Worm (Caenorhabditis elegans) whole organism, early embryonic: ENCODE measurements around the gene B0303.7.
A peak's percentile ranks its signal among the peaks of the same experiment; 100 is the strongest.

ENCODE experiments used
- B0310.2 ChIP-seq: sonication (generic microtip); optimal IDR thresholded peaks from 2 replicates; lab custom pipeline; 2016; ENCODE audit warnings: mild to moderate bottlenecking, missing genetic modification characterization, missing compliant biosample characterization
- F13C5.2 ChIP-seq: sonication (generic microtip); optimal IDR thresholded peaks from 2 replicates; lab custom pipeline; 2017; ENCODE audit warnings: mild to moderate bottlenecking, missing genetic modification characterization, inconsistent platforms, missing compliant biosample characterization
- aly-1 ChIP-seq: sonication (generic microtip); optimal IDR thresholded peaks from 2 replicates; lab custom pipeline; 2016; ENCODE audit warnings: missing genetic modification characterization, missing compliant biosample characterization
- ama-1 ChIP-seq: fragments of 150-350 bp; optimal IDR thresholded peaks from 2 replicates; lab custom pipeline; 2014
- ceh-13 ChIP-seq: fragments of 200-800 bp; sonication (Bioruptor generic); optimal IDR thresholded peaks from 2 replicates; lab custom pipeline; 2018; ENCODE audit warnings: mild to moderate bottlenecking, missing genetic modification characterization, missing compliant biosample characterization
- ceh-36 ChIP-seq: sonication (generic microtip); optimal IDR thresholded peaks from 2 replicates; lab custom pipeline; 2016; ENCODE audit warnings: missing genetic modification characterization, inconsistent platforms, missing compliant biosample characterization
- ets-7 ChIP-seq: sonication (generic microtip); optimal IDR thresholded peaks from 2 replicates; lab custom pipeline; 2016; ENCODE audit warnings: missing genotype, missing genetic modification characterization, missing compliant biosample characterization
- flt-1 ChIP-seq: fragments of 200-800 bp; sonication (Bioruptor generic); IDR thresholded peaks from 2 replicates; pipeline ENCODE4 v1.3.6; 2022; ENCODE audit warnings: missing genetic modification characterization, missing compliant biosample characterization
- hmbx-1 ChIP-seq: sonication (generic microtip); optimal IDR thresholded peaks from 2 replicates; lab custom pipeline; 2016; ENCODE audit warnings: mild to moderate bottlenecking, missing genetic modification characterization, missing compliant biosample characterization
- hmg-4 ChIP-seq: fragments of 200-800 bp; sonication (Bioruptor generic); optimal IDR thresholded peaks from 2 replicates; lab custom pipeline; 2018; ENCODE audit warnings: mild to moderate bottlenecking, missing genetic modification characterization, missing compliant biosample characterization
- hnd-1 ChIP-seq: sonication (generic microtip); optimal IDR thresholded peaks from 2 replicates; lab custom pipeline; 2016; ENCODE audit warnings: missing genetic modification characterization, missing compliant biosample characterization
- pes-1 ChIP-seq: fragments of 200-800 bp; sonication (Bioruptor generic); IDR thresholded peaks from 2 replicates; pipeline ENCODE4 v1.3.6; 2022; ENCODE audit warnings: missing genetic modification reagents, missing genetic modification characterization, missing compliant biosample characterization
- scrt-1 ChIP-seq: fragments of 200-800 bp; sonication (Bioruptor generic); IDR thresholded peaks from 2 replicates; pipeline ENCODE4 v1.3.6; 2022; ENCODE audit warnings: missing genetic modification characterization, missing compliant biosample characterization
- sea-1 ChIP-seq: fragments of 200-800 bp; sonication (Bioruptor generic); conservative IDR thresholded peaks from 2 replicates; pipeline ENCODE4 v1.3.6; 2022; ENCODE audit warnings: missing genetic modification characterization, missing compliant biosample characterization
- tbx-11 ChIP-seq: fragments of 200-800 bp; sonication (Bioruptor generic); IDR thresholded peaks from 2 replicates; pipeline ENCODE4 v1.3.6; 2022; ENCODE audit warnings: missing genetic modification characterization, missing compliant biosample characterization
- tbx-37 ChIP-seq: fragments of 200-800 bp; sonication (Bioruptor generic); conservative IDR thresholded peaks from 2 replicates; pipeline ENCODE4 v1.3.6; 2022; ENCODE audit warnings: missing genetic modification reagents, missing genetic modification characterization, missing compliant biosample characterization
- tra-4 ChIP-seq: sonication (generic microtip); optimal IDR thresholded peaks from 2 replicates; lab custom pipeline; 2017; ENCODE audit warnings: missing genetic modification characterization, missing compliant biosample characterization

The B0303.7 gene

ce11 chrIII:8685590-8686240 lies 7.7 kb upstream of the B0303.7 start:
- no peak for TF ChIP-seq B0310.2
- no peak for TF ChIP-seq aly-1 (tag; lab: Kevin White, UChicago)
- TF ChIP-seq tbx-11 (GFP tag; lab: Robert Waterston, UW) = no peak
- no peak for TF ChIP-seq hmbx-1 (tag; lab: Kevin White, UChicago)
- no peak for TF ChIP-seq ets-7
- no peak for TF ChIP-seq scrt-1 (GFP tag; lab: Robert Waterston, UW)
- TF ChIP-seq hnd-1 (tag; lab: Kevin White, UChicago) = no peak
- TF ChIP-seq tbx-37 (GFP tag; lab: Robert Waterston, UW) = no peak
- TF ChIP-seq ceh-36 (tag; lab: Kevin White, UChicago) = no peak
- no peak for TF ChIP-seq sea-1 (GFP tag; lab: Robert Waterston, UW)
- no peak for TF ChIP-seq ama-1
- TF ChIP-seq pes-1 = no peak

DNA sequence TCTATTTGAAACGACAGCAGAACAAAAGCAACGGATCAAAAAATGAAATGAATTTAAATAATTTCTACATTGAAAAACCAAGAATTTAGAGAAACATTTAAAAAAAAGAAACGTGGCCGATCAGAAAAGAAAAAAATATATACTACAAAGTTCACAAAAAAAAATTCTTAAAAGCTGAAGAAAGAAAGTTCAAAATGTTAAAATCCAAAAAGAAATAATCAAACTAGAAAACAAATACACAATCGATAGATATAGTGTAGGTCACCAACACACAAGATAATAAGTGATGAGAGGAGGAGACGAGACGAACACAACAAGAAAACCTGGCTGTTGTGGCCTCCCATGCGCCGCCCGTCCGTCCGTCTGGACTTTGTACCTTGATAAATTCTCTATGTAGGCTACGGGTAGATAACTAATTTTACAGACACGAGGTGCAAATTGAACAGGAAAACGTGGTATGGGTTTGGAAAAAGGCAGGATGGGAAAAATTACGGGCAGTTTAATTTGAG lies 4.9 kb upstream of the B0303.7 start, which contains the start of gene hadb-1:
TSS of gene hadb-1 (minus strand) at position 51 of the 509 bp plus-strand sequence.
- TF ChIP-seq tbx-11 (GFP tag; lab: Robert Waterston, UW) = no peak

ce11 chrIII:8689143-8689542 lies 4.3 kb upstream of the B0303.7 start:
- TF ChIP-seq hmbx-1 (tag; lab: Kevin White, UChicago) (no peak), tbx-37 (GFP tag; lab: Robert Waterston, UW) (no peak), ama-1 (no peak), B0310.2 (no peak), scrt-1 (GFP tag; lab: Robert Waterston, UW) (no peak), hmg-4 (GFP tag; lab: Kevin White, UChicago) (no peak), flt-1 (GFP tag; lab: Robert Waterston, UW) (no peak), tbx-11 (GFP tag; lab: Robert Waterston, UW) (no peak), ceh-36 (tag; lab: Kevin White, UChicago) (no peak), ets-7 (no peak), F13C5.2 (tag; lab: Kevin White, UChicago) (no peak), hnd-1 (tag; lab: Kevin White, UChicago) (no peak), tra-4 (tag; lab: Kevin White, UChicago) (no peak)

- TF ChIP-seq pes-1 (no peak), ceh-36 (tag; lab: Kevin White, UChicago) (no peak), ceh-13 (GFP tag; lab: Kevin White, UChicago) (no peak), ets-7 (no peak), flt-1 (GFP tag; lab: Robert Waterston, UW) (no peak), tbx-11 (GFP tag; lab: Robert Waterston, UW) (no peak), tbx-37 (GFP tag; lab: Robert Waterston, UW) (no peak), scrt-1 (GFP tag; lab: Robert Waterston, UW) (no peak), hnd-1 (tag; lab: Kevin White, UChicago) (no peak), hmg-4 (GFP tag; lab: Kevin White, UChicago) (no peak), B0310.2 (no peak), sea-1 (GFP tag; lab: Robert Waterston, UW) (no peak), ama-1 (no peak), F13C5.2 (tag; lab: Kevin White, UChicago) (no peak), hmbx-1 (tag; lab: Kevin White, UChicago) (no peak), tra-4 (tag; lab: Kevin White, UChicago) (no peak), aly-1 (tag; lab: Kevin White, UChicago) (no peak)
Observed at ce11 chrIII:8689655-8690054, 3.8 kb upstream of the B0303.7 start, which contains the start of gene B0303.4. Gene B0303.4 (plus strand): TSS chrIII:8689850.

- TF ChIP-seq aly-1 (tag; lab: Kevin White, UChicago) = no peak
- no peak for TF ChIP-seq pes-1
- TF ChIP-seq ama-1 = no peak
Observed at ce11 chrIII:8696680-8697079, 3.3 kb downstream of the B0303.7 start.

- TF ChIP-seq ceh-13 (GFP tag; lab: Kevin White, UChicago) = no peak
- TF ChIP-seq tbx-11 (GFP tag; lab: Robert Waterston, UW) = no peak
- no peak for TF ChIP-seq hnd-1 (tag; lab: Kevin White, UChicago)
- no peak for TF ChIP-seq B0310.2
- TF ChIP-seq ceh-36 (tag; lab: Kevin White, UChicago) = no peak
- no peak for TF ChIP-seq hmg-4 (GFP tag; lab: Kevin White, UChicago)
- no peak for TF ChIP-seq flt-1 (GFP tag; lab: Robert Waterston, UW)
- no peak for TF ChIP-seq F13C5.2 (tag; lab: Kevin White, UChicago)
- TF ChIP-seq tra-4 (tag; lab: Kevin White, UChicago) = no peak
- TF ChIP-seq aly-1 (tag; lab: Kevin White, UChicago) = no peak
- no peak for TF ChIP-seq ama-1
- TF ChIP-seq hmbx-1 (tag; lab: Kevin White, UChicago) = no peak
- TF ChIP-seq tbx-37 (GFP tag; lab: Robert Waterston, UW) = no peak
- TF ChIP-seq ets-7 = no peak
- TF ChIP-seq sea-1 (GFP tag; lab: Robert Waterston, UW) = no peak
- TF ChIP-seq scrt-1 (GFP tag; lab: Robert Waterston, UW) = no peak
- no peak for TF ChIP-seq pes-1
Observed at ce11 chrIII:8697268-8697907, 4.0 kb downstream of the B0303.7 start.

DNA sequence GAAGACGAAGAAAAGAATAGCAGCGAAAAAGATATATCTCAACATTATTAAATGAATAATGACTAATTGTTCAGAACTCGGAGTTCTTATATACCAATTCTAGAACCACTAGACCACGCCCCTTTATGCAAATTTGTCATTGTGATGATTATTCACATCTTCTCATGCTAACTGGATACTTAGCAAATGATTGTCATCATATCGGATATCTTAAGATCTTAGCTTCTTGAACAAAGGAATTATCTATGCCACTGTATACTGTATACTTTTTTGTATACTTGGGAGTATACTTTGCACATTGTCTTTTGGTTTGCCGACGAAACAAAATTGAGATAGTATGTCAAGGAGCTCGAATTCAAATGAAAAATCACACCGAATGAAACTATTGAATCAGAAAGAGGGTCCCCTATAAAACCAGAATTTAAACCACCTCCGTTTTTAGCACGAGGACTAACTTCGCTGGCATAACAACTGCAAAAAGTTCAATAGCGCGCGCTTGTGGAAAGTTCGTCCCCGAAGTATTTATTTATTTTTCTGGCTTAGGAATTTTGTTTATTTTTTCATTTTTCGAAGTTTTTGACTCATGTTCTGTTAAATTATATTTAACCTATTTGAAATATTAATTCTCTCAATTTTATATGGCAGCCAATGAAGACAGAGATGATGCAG lies 7.0 kb downstream of the B0303.7 start, which contains the start of the genes sdz-1 and vps-33.1:
TSS of gene sdz-1 (minus strand) at position 51 of the 669 bp plus-strand sequence.
TSS of gene vps-33.1 (plus strand) at position 639 of the 669 bp plus-strand sequence.
- TF ChIP-seq ets-7 = no peak
- TF ChIP-seq hmbx-1 (tag; lab: Kevin White, UChicago) = no peak
- TF ChIP-seq tbx-37 (GFP tag; lab: Robert Waterston, UW) = peak; percentile 49
